Fruit fly (Drosophila melanogaster): Measurements from ENCODE around the gene CG9372.

The CG9372 gene

DNA sequence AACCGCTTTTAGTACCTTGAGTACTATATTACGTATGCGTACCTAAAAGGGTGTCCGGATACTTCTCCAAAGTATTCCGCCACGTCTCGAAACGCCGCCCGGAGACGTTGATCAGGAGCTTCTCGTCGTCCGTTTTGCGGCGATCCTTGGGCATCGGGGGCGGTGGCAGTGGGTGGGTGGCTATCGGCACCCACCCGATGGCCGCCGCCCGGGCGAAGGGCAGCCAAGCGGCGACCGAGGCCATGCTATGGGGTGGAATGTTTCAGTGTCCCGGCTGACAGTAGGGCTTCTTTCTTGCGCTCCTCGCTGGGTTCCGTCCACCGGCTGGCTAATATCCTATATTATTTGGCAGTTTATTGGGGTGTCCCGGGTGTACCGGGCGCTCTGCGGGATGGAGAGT, 31.6 kb upstream of the CG9372 start:
- TF ChIP-seq CTCF (optimal IDR thresholded peaks at IDR 0.05) = no peak
- TF ChIP-seq CG8478 (optimal IDR thresholded peaks at IDR 0.05) = no peak

dm6 chr3L:19575650-19576049, 30.4 kb upstream of the CG9372 start:
- TF ChIP-seq CTCF (optimal IDR thresholded peaks at IDR 0.05) (no peak), CG8478 (optimal IDR thresholded peaks at IDR 0.05) (no peak)

DNA sequence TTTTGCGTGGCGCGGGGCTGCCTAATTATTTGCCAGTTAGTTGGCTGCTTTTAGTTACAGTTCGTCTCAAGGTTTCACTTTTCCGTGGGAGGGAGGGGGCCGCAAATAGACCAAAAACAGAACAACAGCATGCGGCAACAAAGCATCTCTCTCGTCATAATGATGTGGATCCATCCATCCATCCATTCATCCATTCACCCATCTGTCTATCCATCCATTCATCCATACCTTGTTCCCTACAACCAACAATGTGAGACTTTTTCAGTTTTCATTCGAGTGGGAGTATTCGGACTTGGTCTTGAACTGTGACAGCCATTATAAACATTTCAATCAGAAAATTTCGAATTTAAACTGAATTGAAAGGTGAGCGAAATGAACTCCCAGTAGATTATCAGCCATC, 26.7 kb upstream of the CG9372 start:
- no peak for TF ChIP-seq CG8478 (optimal IDR thresholded peaks at IDR 0.05)
- no peak for TF ChIP-seq CTCF (optimal IDR thresholded peaks at IDR 0.05)

- no peak for TF ChIP-seq CG8478 (optimal IDR thresholded peaks at IDR 0.05)
- no peak for TF ChIP-seq CTCF (optimal IDR thresholded peaks at IDR 0.05)
Observed at dm6 chr3L:19580709-19581227, 25.2 kb upstream of the CG9372 start.

DNA sequence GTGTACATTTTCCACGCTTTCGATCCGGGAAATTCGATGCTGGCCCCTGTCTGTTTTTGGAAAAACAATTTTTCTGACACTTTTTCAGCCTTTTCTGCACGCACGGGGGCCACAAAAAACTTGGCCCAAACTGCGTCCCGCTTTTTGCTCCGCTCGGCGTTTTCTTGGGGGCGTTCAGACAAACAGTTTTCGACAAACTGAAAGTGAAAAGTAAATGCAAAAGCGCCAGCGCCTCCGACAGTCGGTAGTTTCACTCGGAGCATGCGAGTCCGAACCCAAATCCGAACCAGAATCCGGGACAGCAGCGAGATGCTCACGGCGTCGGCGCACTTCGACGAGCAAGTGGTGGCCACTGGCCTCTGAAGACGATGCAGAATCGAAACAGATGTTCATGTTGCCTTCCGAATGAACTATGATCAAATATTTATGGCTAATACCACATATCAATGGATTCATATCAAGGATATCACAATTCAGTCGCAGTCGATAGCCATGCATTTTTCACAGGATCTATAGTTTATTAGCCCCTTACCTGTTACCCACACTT, 21.6 kb upstream of the CG9372 start, which contains the start of gene Shal:
Shal (minus strand) TSS at position 200 of the 547 bp plus-strand sequence.
- TF ChIP-seq CTCF (optimal IDR thresholded peaks at IDR 0.05) = no peak
- no peak for TF ChIP-seq CG8478 (optimal IDR thresholded peaks at IDR 0.05)

DNA sequence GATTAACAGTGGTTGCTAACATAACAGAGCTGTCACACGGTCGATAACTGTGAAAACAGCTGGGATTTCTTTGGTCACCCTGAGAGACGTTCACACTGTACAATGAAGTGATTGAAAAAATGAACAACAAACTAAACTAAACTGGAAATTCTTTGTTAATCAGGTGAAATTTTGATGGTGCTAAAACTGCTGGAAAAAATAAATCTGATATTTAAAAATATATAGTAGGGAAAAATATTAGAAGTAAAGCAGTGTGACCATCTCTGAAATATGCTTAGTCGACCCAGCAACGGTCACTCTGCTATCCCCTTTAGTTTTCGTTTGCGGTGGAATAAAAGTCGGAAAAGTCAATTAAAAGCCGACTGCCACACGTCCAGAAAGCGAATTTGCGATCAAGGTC, 20.0 kb upstream of the CG9372 start, which contains the start of the genes CG9231 and CG9330:
CG9231 (minus strand) TSS at position 25 of the 400 bp plus-strand sequence.
CG9330 (plus strand) TSS at position 275 of the 400 bp plus-strand sequence.
- TF ChIP-seq CTCF (optimal IDR thresholded peaks at IDR 0.05) = no peak
- no peak for TF ChIP-seq CG8478 (optimal IDR thresholded peaks at IDR 0.05)

- no peak for TF ChIP-seq CG8478 (optimal IDR thresholded peaks at IDR 0.05)
- no peak for TF ChIP-seq CTCF (optimal IDR thresholded peaks at IDR 0.05)
Observed at dm6 chr3L:19590422-19590821, 15.6 kb upstream of the CG9372 start, which contains the start of gene CG14100. Gene CG14100, minus strand, starts transcription at chr3L:19590524.

DNA sequence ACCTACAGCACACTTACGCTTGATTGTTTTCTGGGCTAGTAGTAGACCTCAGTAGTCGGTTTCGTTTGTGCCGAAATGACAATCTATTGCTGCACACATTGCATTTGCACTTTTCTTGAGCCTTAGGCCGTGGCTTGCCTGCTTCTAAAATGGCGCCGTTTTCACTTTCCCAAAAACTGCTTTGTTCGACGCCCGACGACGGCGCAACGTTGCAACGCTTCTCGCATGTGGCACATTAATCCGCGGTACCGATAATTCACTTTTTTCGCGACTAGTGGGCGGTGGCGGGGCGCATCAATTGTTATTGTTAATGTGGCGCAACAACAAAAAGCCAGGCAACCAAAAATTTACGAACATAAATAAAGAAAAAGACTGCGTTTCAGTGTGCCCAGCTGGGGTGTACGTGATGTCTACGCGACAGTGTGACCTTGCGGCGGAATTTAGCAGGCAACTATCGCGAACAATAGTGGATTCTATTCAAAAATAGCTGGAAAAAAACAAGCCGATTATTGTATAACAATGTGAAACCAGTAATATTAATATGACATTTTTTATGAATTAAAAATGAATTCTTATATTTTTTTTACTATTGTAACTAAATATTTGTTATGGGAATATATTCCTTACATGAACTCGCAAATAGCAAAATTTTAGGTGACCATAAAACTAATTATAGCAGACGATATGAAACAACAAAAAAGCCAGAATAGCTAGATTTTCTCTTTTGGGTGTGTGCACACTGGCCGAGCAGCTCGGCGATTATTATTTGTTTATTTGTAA, 7.4 kb upstream of the CG9372 start, which contains the start of the genes ash1 and Taf6:
ash1 (minus strand) TSS at position 387 of the 780 bp plus-strand sequence.
Taf6 (plus strand) TSS at position 720 of the 780 bp plus-strand sequence.
- TF ChIP-seq CTCF (optimal IDR thresholded peaks at IDR 0.05) (no peak), CG8478 (optimal IDR thresholded peaks at IDR 0.05) (no peak)

- TF ChIP-seq CTCF (optimal IDR thresholded peaks at IDR 0.05) (no peak), CG8478 (optimal IDR thresholded peaks at IDR 0.05) (no peak)
Observed at dm6 chr3L:19601413-19601812, 4.6 kb upstream of the CG9372 start, which contains the start of gene CG9368. Gene CG9368, plus strand, starts transcription at chr3L:19601633.

dm6 chr3L:19612172-19612571, 6.2 kb downstream of the CG9372 start, which contains the start of the genes Lon and PIG-F:
Gene Lon, minus strand, starts transcription at chr3L:19612199.
Gene PIG-F, plus strand, starts transcription at chr3L:19612455.
- TF ChIP-seq CG8478 (optimal IDR thresholded peaks at IDR 0.05) (no peak), CTCF (optimal IDR thresholded peaks at IDR 0.05) (no peak)

DNA sequence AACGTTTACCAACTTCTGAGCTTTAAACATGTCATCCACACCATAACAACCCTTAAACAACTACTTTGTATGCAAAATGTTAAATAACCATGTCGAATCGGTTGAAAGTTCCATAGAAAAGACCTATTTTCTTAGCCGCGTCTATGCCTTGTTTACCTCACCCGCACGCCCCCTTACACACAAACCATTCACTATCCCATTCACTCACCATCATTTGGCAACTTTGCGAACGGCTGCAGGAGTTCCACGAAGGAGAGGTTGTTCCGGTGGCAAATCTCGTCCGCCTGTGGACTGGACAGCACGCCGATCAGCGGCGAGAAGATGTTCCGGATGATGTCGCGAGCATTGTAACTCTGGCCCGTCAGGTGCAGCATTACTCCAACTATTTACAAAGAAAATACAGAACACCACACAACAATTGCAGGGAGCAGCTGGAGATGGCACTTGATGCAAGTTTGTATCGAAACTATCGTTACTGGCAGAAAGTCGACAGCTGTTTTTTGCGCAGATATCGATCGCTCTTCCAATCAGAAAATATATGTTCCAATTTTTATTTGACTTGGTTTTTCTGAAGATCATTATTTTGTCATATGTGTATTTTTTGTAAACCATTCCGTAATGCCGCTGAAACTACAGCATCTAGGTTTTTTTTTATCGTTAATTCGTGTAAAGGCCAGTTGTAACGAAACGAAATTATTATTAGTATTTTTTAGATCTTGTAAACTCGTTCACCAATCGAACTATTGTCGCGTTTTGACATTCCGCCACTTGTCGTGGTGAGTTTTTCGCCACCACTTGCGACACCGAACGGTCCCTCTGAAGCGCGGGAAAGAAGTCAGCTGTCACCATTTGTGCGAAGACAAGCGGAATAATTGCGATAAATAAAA, 12.3 kb downstream of the CG9372 start, which contains the start of gene asf1:
asf1 (plus strand) TSS at position 823 of the 887 bp plus-strand sequence.
- peak in 1 of 2 experiments; percentile 28 for TF ChIP-seq CTCF (optimal IDR thresholded peaks at IDR 0.05)
- TF ChIP-seq CG8478 (optimal IDR thresholded peaks at IDR 0.05) = no peak

DNA sequence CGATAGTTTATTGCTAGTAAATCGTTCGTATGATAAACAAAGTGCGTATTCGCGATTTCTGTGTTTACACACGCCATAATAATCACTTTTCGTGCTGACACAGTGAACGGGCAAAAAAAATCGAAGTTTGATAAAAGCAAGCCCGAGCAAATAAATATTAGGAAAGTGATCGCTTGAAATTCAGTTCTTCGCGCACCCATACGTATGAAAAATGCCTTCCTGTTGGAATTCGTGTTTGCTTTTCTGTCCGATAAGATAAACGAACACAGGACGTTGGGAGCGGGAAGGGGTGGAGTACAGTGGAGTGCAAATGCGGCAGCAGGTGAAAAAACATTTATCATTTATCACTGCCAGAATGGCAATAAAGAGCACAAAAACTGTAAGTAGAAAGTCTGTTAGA, 24.7 kb downstream of the CG9372 start:
- no peak for TF ChIP-seq CTCF (optimal IDR thresholded peaks at IDR 0.05)
- TF ChIP-seq CG8478 (optimal IDR thresholded peaks at IDR 0.05) = no peak

DNA sequence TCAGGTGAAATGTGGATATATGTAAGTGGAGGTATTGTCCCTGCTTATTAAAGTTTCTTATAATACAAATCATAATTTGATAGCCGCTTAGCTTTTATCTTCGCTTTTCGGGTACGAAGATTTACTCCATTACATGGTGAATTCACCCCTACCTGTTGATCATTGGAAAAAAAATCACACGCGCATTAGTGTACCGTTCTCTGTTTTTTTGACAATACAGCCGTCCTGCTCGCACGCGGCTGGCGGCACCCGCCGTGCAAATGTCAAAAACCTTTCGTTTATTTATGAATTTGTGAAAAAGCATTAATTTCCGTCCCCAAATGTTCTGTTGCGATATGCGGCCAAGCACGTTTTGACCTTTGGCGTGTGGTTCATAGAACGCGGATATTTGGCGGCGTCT, 25.9 kb downstream of the CG9372 start:
- no peak for TF ChIP-seq CG8478 (optimal IDR thresholded peaks at IDR 0.05)
- TF ChIP-seq CTCF (optimal IDR thresholded peaks at IDR 0.05) = no peak

Measured in S2 (cell line).